Fruit fly (Drosophila melanogaster): ENCODE measurements around the gene CG9312.
A peak's percentile ranks its signal among the peaks of the same experiment; 100 is the strongest.

The CG9312 gene

DNA sequence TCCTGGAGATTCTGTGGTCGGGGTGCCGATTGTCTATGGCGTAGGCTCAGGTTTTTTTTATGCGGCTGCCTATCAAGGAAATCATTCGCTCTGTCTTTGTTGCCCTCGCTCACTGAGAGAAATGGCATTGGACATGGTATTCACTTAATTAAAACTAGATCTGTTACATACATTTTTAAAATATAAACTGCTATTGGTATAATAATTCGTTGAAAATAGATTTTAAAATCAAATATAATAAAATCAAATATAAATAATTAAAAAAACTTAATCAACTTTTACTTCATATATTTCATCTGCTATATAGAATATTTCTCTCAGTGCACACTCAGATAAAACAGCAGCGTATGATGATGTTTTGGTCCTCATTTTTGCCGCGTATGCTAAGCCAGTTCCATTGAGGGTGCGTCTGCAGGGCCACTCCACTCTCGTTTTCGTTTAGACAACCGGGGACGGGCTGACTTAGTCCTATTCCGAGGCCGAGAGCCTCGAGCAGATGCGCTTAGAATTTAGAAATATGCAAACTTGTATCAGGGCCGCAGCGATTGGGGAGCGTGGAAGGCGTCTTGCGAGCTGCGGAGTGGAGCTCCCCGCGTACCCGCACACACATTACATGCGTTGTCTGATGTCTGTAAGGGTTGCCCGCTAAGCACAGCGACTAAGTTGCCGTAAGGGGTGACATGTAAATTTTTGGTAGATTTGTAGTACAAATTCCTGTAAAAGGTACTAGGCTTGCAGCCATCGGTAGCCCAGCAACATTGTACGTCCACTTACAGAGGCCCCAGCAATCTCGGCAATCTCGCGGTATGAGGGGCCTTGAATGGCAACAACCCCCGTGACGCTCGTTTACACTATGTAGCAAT, 34.2 kb downstream of the CG9312 start (continued):
- peak; percentile 4 for TF ChIP-seq CG3281 (GFP tag; optimal IDR thresholded peaks at IDR 0.05)
- no peak for TF ChIP-seq bbx (GFP tag; IDR thresholded peaks at IDR 0.05; ENCODE audit: partially characterized antibody)
- peak; percentile 10 for TF ChIP-seq Fer3 (tag; optimal IDR thresholded peaks at IDR 0.05)
- peak; percentile 54 for TF ChIP-seq phol (tag; optimal IDR thresholded peaks at IDR 0.05)
- TF ChIP-seq sqz (GFP tag; optimal IDR thresholded peaks at IDR 0.05): peak; percentile 76
- TF ChIP-seq CG10979 (tag; optimal IDR thresholded peaks at IDR 0.05): peak; percentile 72
- TF ChIP-seq CG17829 (tag; optimal IDR thresholded peaks at IDR 0.05): peak; percentile 62
- TF ChIP-seq Xrp1 (GFP tag; IDR thresholded peaks at IDR 0.05): peak; percentile 68; the same call in 1 of the 2 replicates
- peak; percentile 62 for TF ChIP-seq grau (tag; optimal IDR thresholded peaks at IDR 0.05)
- peak; percentile 30 for TF ChIP-seq Meics (GFP tag; optimal IDR thresholded peaks at IDR 0.05)
- TF ChIP-seq nmo (GFP tag; optimal IDR thresholded peaks at IDR 0.05): peak; percentile 37
- TF ChIP-seq row (GFP tag; IDR thresholded peaks at IDR 0.05): peak; percentile 63
- TF ChIP-seq pum (GFP tag; optimal IDR thresholded peaks at IDR 0.05): no peak
- TF ChIP-seq CG12659 (GFP tag; optimal IDR thresholded peaks at IDR 0.05): peak; percentile 27
- peak; percentile 22 for TF ChIP-seq BtbVII (GFP tag; optimal IDR thresholded peaks at IDR 0.05)
- peak; percentile 2 for TF ChIP-seq fd102C (GFP tag; optimal IDR thresholded peaks at IDR 0.05)
- peak; percentile 16 for TF ChIP-seq Nf-YB (GFP tag; optimal IDR thresholded peaks at IDR 0.05)

- no peak for TF ChIP-seq ab (GFP tag; optimal IDR thresholded peaks at IDR 0.05)
- peak; percentile 91 for TF ChIP-seq Fer3 (tag; optimal IDR thresholded peaks at IDR 0.05)
- no peak for TF ChIP-seq CG6791 (GFP tag; IDR thresholded peaks at IDR 0.05; ENCODE audit: partially characterized antibody)
- peak; percentile 91 for TF ChIP-seq CG11456 (GFP tag; IDR thresholded peaks at IDR 0.05)
- peak; percentile 88 for TF ChIP-seq az2 (GFP tag; optimal IDR thresholded peaks at IDR 0.05)
- TF ChIP-seq CG1647 (GFP tag; optimal IDR thresholded peaks at IDR 0.05): peak; percentile 18
- peak; percentile 82 for TF ChIP-seq CG4820 (GFP tag; optimal IDR thresholded peaks at IDR 0.05)
- TF ChIP-seq CG8290 (GFP tag; optimal IDR thresholded peaks at IDR 0.05): peak; percentile 83
- TF ChIP-seq CG8290 (tag; optimal IDR thresholded peaks at IDR 0.05): no peak
- peak; percentile 76 for TF ChIP-seq CG11723 (GFP tag; optimal IDR thresholded peaks at IDR 0.05)
- peak; percentile 90 for TF ChIP-seq CG10979 (tag; optimal IDR thresholded peaks at IDR 0.05)
- TF ChIP-seq ranshi (GFP tag; IDR thresholded peaks at IDR 0.05): peak; percentile 94
- TF ChIP-seq chinmo (GFP tag; IDR thresholded peaks at IDR 0.05; ENCODE audit: partially characterized antibody): no peak
- peak; percentile 13 for TF ChIP-seq Atf-2 (GFP tag; optimal IDR thresholded peaks at IDR 0.05)
- peak; percentile 89 for TF ChIP-seq Nf-YA (GFP tag; IDR thresholded peaks at IDR 0.05)
- TF ChIP-seq mirr (GFP tag; optimal IDR thresholded peaks at IDR 0.05): no peak
- peak; percentile 98 for TF ChIP-seq ci (GFP tag; IDR thresholded peaks at IDR 0.05)
- peak; percentile 96 for TF ChIP-seq Atf6 (GFP tag; IDR thresholded peaks at IDR 0.05)
- peak; percentile 63 for TF ChIP-seq CG18011 (GFP tag; optimal IDR thresholded peaks at IDR 0.05)
- TF ChIP-seq CG13296 (GFP tag; optimal IDR thresholded peaks at IDR 0.05): peak; percentile 87
- no peak for TF ChIP-seq HmgD (GFP tag; optimal IDR thresholded peaks at IDR 0.05)
- TF ChIP-seq knrl (GFP tag; IDR thresholded peaks at IDR 0.05; ENCODE audit: partially characterized antibody): no peak
- peak; percentile 87 for TF ChIP-seq CG11085 (GFP tag; IDR thresholded peaks at IDR 0.05)
- peak; percentile 89 for TF ChIP-seq unpg (GFP tag; optimal IDR thresholded peaks at IDR 0.05)
- TF ChIP-seq Sry-δ (GFP tag; optimal IDR thresholded peaks at IDR 0.05): peak; percentile 11
- peak; percentile 95 for TF ChIP-seq sens (GFP tag)
- no peak for TF ChIP-seq gfzf (GFP tag; optimal IDR thresholded peaks at IDR 0.05)
- peak; percentile 17 for TF ChIP-seq Mad (GFP tag; optimal IDR thresholded peaks at IDR 0.05)
- TF ChIP-seq gcm2 (GFP tag; optimal IDR thresholded peaks at IDR 0.05): peak; percentile 50
- TF ChIP-seq repo (GFP tag; optimal IDR thresholded peaks at IDR 0.05): no peak
- no peak for TF ChIP-seq fd102C (GFP tag; optimal IDR thresholded peaks at IDR 0.05)
- TF ChIP-seq H2.0 (GFP tag; IDR thresholded peaks at IDR 0.05): peak; percentile 91
- TF ChIP-seq salm (tag; optimal IDR thresholded peaks at IDR 0.05): peak; percentile 70
- TF ChIP-seq lov (optimal IDR thresholded peaks at IDR 0.05): no peak
- TF ChIP-seq lov (GFP tag; IDR thresholded peaks at IDR 0.05): peak; percentile 83; the same call in 2 of the 3 replicates
Observed at dm6 chr3R:13800430-13800848, 34.9 kb downstream of the CG9312 start.

Measured in whole organism, embryonic.